Worm (Caenorhabditis elegans) whole organism, early embryonic: ENCODE measurements around the gene ncl-1.
"Not testable (repeated sequence)": the region's sequence is repeated elsewhere in the genome, so short reads cannot be mapped to it uniquely, and the experiment has no call there.

Source experiments
- aly-1 ChIP-seq: sonication (generic microtip); optimal IDR thresholded peaks from 2 replicates; lab custom pipeline; 2016; ENCODE audit warnings: missing genetic modification characterization, missing compliant biosample characterization
- ceh-13 ChIP-seq: fragments of 200-800 bp; sonication (Bioruptor generic); optimal IDR thresholded peaks from 2 replicates; lab custom pipeline; 2018; ENCODE audit warnings: mild to moderate bottlenecking, missing genetic modification characterization, missing compliant biosample characterization
- tra-4 ChIP-seq: sonication (generic microtip); optimal IDR thresholded peaks from 2 replicates; lab custom pipeline; 2017; ENCODE audit warnings: missing genetic modification characterization, missing compliant biosample characterization

- TF ChIP-seq ceh-13 (GFP tag; lab: Kevin White, UChicago); aly-1 (tag; lab: Kevin White, UChicago); tra-4 (tag; lab: Kevin White, UChicago): not testable (repeated sequence)
Measured at ce11 chrIII:7770986-7771385, 51.5 kb downstream of the ncl-1 start.
